Worm (Caenorhabditis elegans) whole organism, L3 larva: ENCODE measurements around the gene nemt-1.
"Not testable (repeated sequence)": the region's sequence is repeated elsewhere in the genome, so short reads cannot be mapped to it uniquely, and the experiment has no call there.

Experiments used
- R02D3.7 ChIP-seq: fragments of 150-350 bp; optimal IDR thresholded peaks from 2 replicates; lab custom pipeline; 2014; ENCODE audit warnings: missing biosample characterization, missing genetic modification characterization
- ZK546.5 ChIP-seq: sonication (generic microtip); optimal IDR thresholded peaks from 2 replicates; lab custom pipeline; 2017; ENCODE audit warnings: missing biosample characterization, missing genetic modification characterization
- aly-2 ChIP-seq: fragments of 150-350 bp; optimal IDR thresholded peaks from 2 replicates; lab custom pipeline; 2014; ENCODE audit warnings: missing biosample characterization, missing genetic modification characterization
- ama-1 ChIP-seq: fragments of 150-350 bp; optimal IDR thresholded peaks from 2 replicates; lab custom pipeline; 2018
- ceh-16 ChIP-seq: sonication (generic microtip); optimal IDR thresholded peaks from 2 replicates; lab custom pipeline; 2017; ENCODE audit warnings: missing biosample characterization, missing genetic modification characterization
- ceh-28 ChIP-seq: fragments of 150-350 bp; optimal IDR thresholded peaks from 2 replicates; lab custom pipeline; 2014; ENCODE audit warnings: missing biosample characterization, missing genetic modification reagents, missing genetic modification characterization
- ceh-82 ChIP-seq: fragments of 150-350 bp; optimal IDR thresholded peaks from 2 replicates; lab custom pipeline; 2014; ENCODE audit warnings: missing biosample characterization, missing genetic modification characterization
- ceh-9 ChIP-seq: sonication (generic microtip); optimal IDR thresholded peaks from 2 replicates; lab custom pipeline; 2018; ENCODE audit warnings: missing biosample characterization, missing genetic modification characterization
- daf-12 ChIP-seq: fragments of 150-350 bp; optimal IDR thresholded peaks from 2 replicates; lab custom pipeline; 2014; ENCODE audit warnings: missing biosample characterization, missing genetic modification reagents, missing genetic modification characterization
- egl-5 ChIP-seq: fragments of 150-350 bp; optimal IDR thresholded peaks from 2 replicates; lab custom pipeline; 2017; ENCODE audit warnings: missing biosample characterization, missing genetic modification reagents, missing genetic modification characterization, inconsistent platforms
- elt-1 ChIP-seq: fragments of 150-350 bp; optimal IDR thresholded peaks from 2 replicates; lab custom pipeline; 2014; ENCODE audit warnings: missing biosample characterization, missing genetic modification characterization
- elt-2 ChIP-seq: sonication (generic microtip); optimal IDR thresholded peaks from 2 replicates; lab custom pipeline; 2016; ENCODE audit warnings: missing genetic modification reagents, mild to moderate bottlenecking, missing genetic modification characterization, missing compliant biosample characterization
- fkh-10 ChIP-seq: sonication (generic microtip); optimal IDR thresholded peaks from 2 replicates; lab custom pipeline; 2017; ENCODE audit warnings: missing biosample characterization, missing genetic modification reagents, missing genetic modification characterization
- fos-1 ChIP-seq: fragments of 150-350 bp; optimal IDR thresholded peaks from 2 replicates; lab custom pipeline; 2014; ENCODE audit warnings: missing biosample characterization, missing genetic modification characterization
- jun-1 ChIP-seq: fragments of 150-350 bp; optimal IDR thresholded peaks from 2 replicates; lab custom pipeline; 2014; ENCODE audit warnings: missing biosample characterization, missing genetic modification reagents, missing genetic modification characterization
- lin-15B ChIP-seq: fragments of 150-350 bp; optimal IDR thresholded peaks from 2 replicates; lab custom pipeline; 2014; ENCODE audit warnings: missing biosample characterization, missing genetic modification characterization
- lin-39 ChIP-seq: fragments of 150-350 bp; optimal IDR thresholded peaks from 2 replicates; lab custom pipeline; 2018; ENCODE audit warnings: missing biosample characterization, missing genetic modification reagents, missing genetic modification characterization
- mdl-1 ChIP-seq: fragments of 150-350 bp; optimal IDR thresholded peaks from 2 replicates; lab custom pipeline; 2014; ENCODE audit warnings: missing biosample characterization, missing genetic modification characterization
- mml-1 ChIP-seq: fragments of 150-350 bp; sonication (generic microtip); optimal IDR thresholded peaks from 3 replicates; lab custom pipeline; 2014; ENCODE audit warnings: missing biosample characterization, missing genetic modification characterization
- nfya-1 ChIP-seq: sonication (generic microtip); optimal IDR thresholded peaks from 2 replicates; lab custom pipeline; 2017; ENCODE audit warnings: missing genetic modification characterization, mild to moderate bottlenecking, missing compliant biosample characterization, antibody characterized with exemption, moderate library complexity; ENCODE audit not compliant: insufficient read depth
- nhr-12 ChIP-seq: fragments of 150-350 bp; optimal IDR thresholded peaks from 2 replicates; lab custom pipeline; 2014; ENCODE audit warnings: missing biosample characterization, missing genetic modification characterization
- nhr-25 ChIP-seq: sonication (generic microtip); optimal IDR thresholded peaks from 2 replicates; lab custom pipeline; 2017; ENCODE audit warnings: missing biosample characterization, missing genetic modification characterization
- nhr-28 ChIP-seq: fragments of 150-350 bp; optimal IDR thresholded peaks from 2 replicates; lab custom pipeline; 2014; ENCODE audit warnings: missing biosample characterization, missing genetic modification characterization
- nhr-43 ChIP-seq: sonication (generic microtip); optimal IDR thresholded peaks from 2 replicates; lab custom pipeline; 2016; ENCODE audit warnings: mild to moderate bottlenecking, missing genetic modification characterization, missing compliant biosample characterization; ENCODE audit not compliant: poor library complexity, severe bottlenecking
- nhr-67 ChIP-seq: fragments of 150-350 bp; optimal IDR thresholded peaks from 2 replicates; lab custom pipeline; 2014; ENCODE audit warnings: missing biosample characterization, missing genetic modification characterization
- nhr-77 ChIP-seq: fragments of 150-350 bp; optimal IDR thresholded peaks from 2 replicates; lab custom pipeline; 2014; ENCODE audit warnings: missing biosample characterization, missing genetic modification characterization
- pha-4 ChIP-seq: fragments of 150-350 bp; optimal IDR thresholded peaks from 2 replicates; lab custom pipeline; 2014; ENCODE audit warnings: missing biosample characterization, missing genetic modification reagents, missing genetic modification characterization
- pqm-1 ChIP-seq: fragments of 150-350 bp; optimal IDR thresholded peaks from 2 replicates; lab custom pipeline; 2017; ENCODE audit warnings: missing biosample characterization, missing genetic modification characterization, inconsistent platforms
- snpc-4 ChIP-seq: fragments of 150-350 bp; optimal IDR thresholded peaks from 2 replicates; lab custom pipeline; 2014; ENCODE audit warnings: missing biosample characterization, missing genetic modification characterization
- tbx-2 ChIP-seq: sonication (generic microtip); optimal IDR thresholded peaks from 2 replicates; lab custom pipeline; 2016; ENCODE audit warnings: mild to moderate bottlenecking, missing genetic modification characterization, missing compliant biosample characterization
- unc-39 ChIP-seq: sonication (generic microtip); optimal IDR thresholded peaks from 4 replicates; lab custom pipeline; 2017; ENCODE audit warnings: missing biosample characterization, missing genetic modification characterization
- zag-1 ChIP-seq: fragments of 150-350 bp; optimal IDR thresholded peaks from 2 replicates; lab custom pipeline; 2014; ENCODE audit warnings: missing biosample characterization, missing genetic modification characterization
- ztf-11 ChIP-seq: fragments of 150-350 bp; optimal IDR thresholded peaks from 2 replicates; lab custom pipeline; 2014; ENCODE audit warnings: missing biosample characterization, missing genetic modification characterization
- ztf-4 ChIP-seq: fragments of 150-350 bp; optimal IDR thresholded peaks from 2 replicates; lab custom pipeline; 2014; ENCODE audit warnings: missing biosample characterization, missing genetic modification characterization

Gene nemt-1

DNA sequence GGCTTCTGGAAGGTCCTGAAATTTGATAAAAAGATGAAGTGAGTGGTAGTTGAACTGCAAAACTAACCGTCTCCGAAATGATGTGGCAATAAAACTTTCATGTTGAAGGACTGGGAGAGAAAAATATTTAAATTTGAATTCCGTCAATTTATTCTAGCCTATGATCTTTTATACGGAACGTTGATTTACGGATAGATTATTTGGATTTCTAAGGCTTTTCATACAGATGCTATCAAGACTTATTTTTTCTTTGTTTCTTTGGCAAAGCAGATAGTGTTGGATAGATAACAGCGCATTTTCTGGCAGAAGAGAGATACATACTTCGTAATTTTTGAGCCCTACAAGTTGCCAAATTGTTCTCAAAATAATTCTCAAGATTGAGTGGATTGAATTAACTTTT is 15.2 kb downstream of the nemt-1 start, which contains the start of gene F49C12.4:
Gene F49C12.4 (minus strand): TSS at position 101 of the 400 bp plus-strand sequence.
- no peak for TF ChIP-seq unc-39 (tag; lab: Kevin White, UChicago)
- no peak for TF ChIP-seq ztf-11 (tag; lab: Kevin White, UChicago)
- TF ChIP-seq elt-1 = no peak
- TF ChIP-seq ama-1 (lab: Kevin White, UChicago) = no peak
- TF ChIP-seq daf-12 = no peak
- no peak for TF ChIP-seq pha-4 (tag; lab: Kevin White, UChicago)
- no peak for TF ChIP-seq ceh-82 (tag; lab: Kevin White, UChicago)
- no peak for TF ChIP-seq nhr-77 (tag; lab: Kevin White, UChicago)
- TF ChIP-seq nhr-12 (tag; lab: Kevin White, UChicago) = no peak
- no peak for TF ChIP-seq nhr-67 (tag; lab: Kevin White, UChicago)
- no peak for TF ChIP-seq nhr-25 (tag; lab: Kevin White, UChicago)
- TF ChIP-seq ZK546.5 (tag; lab: Kevin White, UChicago) = no peak
- TF ChIP-seq zag-1 (tag; lab: Kevin White, UChicago) = no peak
- no peak for TF ChIP-seq fos-1
- TF ChIP-seq mdl-1 (tag; lab: Kevin White, UChicago) = no peak
- no peak for TF ChIP-seq nfya-1 (tag; lab: Kevin White, UChicago)
- TF ChIP-seq lin-15B (tag; lab: Kevin White, UChicago) = no peak
- TF ChIP-seq elt-2 (tag; lab: Kevin White, UChicago) = no peak

- TF ChIP-seq ztf-4 (tag; lab: Kevin White, UChicago) (no peak), ztf-11 (tag; lab: Kevin White, UChicago) (no peak), aly-2 (tag; lab: Kevin White, UChicago) (no peak), tbx-2 (tag; lab: Kevin White, UChicago) (no peak), unc-39 (tag; lab: Kevin White, UChicago) (no peak), nhr-28 (tag; lab: Kevin White, UChicago) (no peak), ceh-28 (tag; lab: Kevin White, UChicago) (no peak)
Measured at ce11 chrIV:9300127-9300526, 19.1 kb downstream of the nemt-1 start, which contains the start of gene F49C12.3. F49C12.3 (plus strand) TSS chrIV:9300427.

DNA sequence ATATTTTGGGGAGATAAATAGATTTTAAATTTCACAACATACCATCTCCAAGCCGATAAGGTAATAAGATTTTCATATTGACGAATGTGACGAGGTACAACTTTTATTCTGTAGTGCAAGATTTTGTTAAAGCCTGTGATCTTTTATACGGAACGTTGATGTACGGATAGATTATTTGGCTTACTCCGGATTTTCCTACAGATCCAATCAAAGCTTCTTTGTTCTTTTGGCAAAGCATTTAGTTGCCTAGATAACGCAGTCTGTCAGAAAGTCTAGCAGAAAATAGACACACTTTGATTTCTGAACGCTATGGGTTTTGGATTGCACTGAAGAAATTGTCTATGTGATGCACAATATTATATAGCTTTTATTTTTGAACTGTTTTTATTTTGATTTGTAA is 20.1 kb downstream of the nemt-1 start, which contains the start of gene F49C12.2:
Gene F49C12.2 (minus strand): TSS at position 101 of the 400 bp plus-strand sequence.
- TF ChIP-seq jun-1 (tag; lab: Kevin White, UChicago) (no peak), ceh-9 (tag; lab: Kevin White, UChicago) (no peak), snpc-4 (tag; lab: Kevin White, UChicago) (no peak)

- no peak for TF ChIP-seq nhr-12 (tag; lab: Kevin White, UChicago)
- TF ChIP-seq nhr-25 (tag; lab: Kevin White, UChicago) = no peak
- TF ChIP-seq nhr-67 (tag; lab: Kevin White, UChicago) = no peak
- TF ChIP-seq ceh-82 (tag; lab: Kevin White, UChicago) = no peak
- no peak for TF ChIP-seq zag-1 (tag; lab: Kevin White, UChicago)
- no peak for TF ChIP-seq daf-12
- TF ChIP-seq fkh-10 (GFP tag; lab: Kevin White, UChicago) = no peak
- TF ChIP-seq unc-39 (tag; lab: Kevin White, UChicago) = no peak
- no peak for TF ChIP-seq nhr-43
Measured at ce11 chrIV:9296285-9296684, 23.0 kb downstream of the nemt-1 start, which contains the start of gene F49C12.1. F49C12.1 (minus strand) TSS chrIV:9296354.

ce11 chrIV:9293825-9294224 is 25.4 kb downstream of the nemt-1 start, which contains the start of gene nhr-264:
nhr-264 (minus strand) TSS chrIV:9293925.
- not testable (repeated sequence) for TF ChIP-seq elt-1; lin-39 (tag; lab: Kevin White, UChicago); ZK546.5 (tag; lab: Kevin White, UChicago)

ce11 chrIV:9289635-9290034 is 29.6 kb downstream of the nemt-1 start:
- TF ChIP-seq pqm-1 (tag; lab: Kevin White, UChicago) (no peak), R02D3.7 (tag; lab: Kevin White, UChicago) (no peak), elt-1 (peak; percentile 70), snpc-4 (tag; lab: Kevin White, UChicago) (no peak), nhr-77 (tag; lab: Kevin White, UChicago) (no peak), egl-5 (tag; lab: Kevin White, UChicago) (no peak), ceh-16 (tag; lab: Kevin White, UChicago) (no peak), ztf-4 (tag; lab: Kevin White, UChicago) (no peak), mml-1 (no peak)
